Fruit fly (Drosophila melanogaster): ENCODE measurements around the gene tal-3A.

Gene tal-3A

dm6 chr3R:13827953-13828922 lies 15.3 kb downstream of the tal-3A start, which contains the start of gene Mst87F:
TSS of gene Mst87F (minus strand) at chr3R:13828008.
- TF ChIP-seq CG14711 (tag; optimal IDR thresholded peaks at IDR 0.05) (no peak), tj (GFP tag; optimal IDR thresholded peaks at IDR 0.05) (peak; percentile 64), kay (GFP tag; ENCODE audit: borderline replicate concordance) (peak; percentile 57), CG5204 (GFP tag; optimal IDR thresholded peaks at IDR 0.05) (peak; percentile 11)

- TF ChIP-seq Clk (GFP tag; optimal IDR thresholded peaks at IDR 0.05) (no peak), toe (GFP tag; optimal IDR thresholded peaks at IDR 0.05) (no peak), CG14711 (tag; optimal IDR thresholded peaks at IDR 0.05) (no peak), CG12768 (GFP tag; optimal IDR thresholded peaks at IDR 0.05) (no peak), CG33017 (tag; optimal IDR thresholded peaks at IDR 0.05) (no peak)
Observed at dm6 chr3R:13831042-13831441, 18.1 kb downstream of the tal-3A start.

- TF ChIP-seq ovo (GFP tag; optimal IDR thresholded peaks at IDR 0.05) (no peak), tj (GFP tag; optimal IDR thresholded peaks at IDR 0.05) (peak; percentile 65), CG33017 (tag; optimal IDR thresholded peaks at IDR 0.05) (peak; percentile 38), CG5204 (GFP tag; optimal IDR thresholded peaks at IDR 0.05) (no peak), cic (GFP tag; optimal IDR thresholded peaks at IDR 0.05) (no peak), bab1 (GFP tag; optimal IDR thresholded peaks at IDR 0.05) (peak; percentile 82), Mnt (GFP tag; optimal IDR thresholded peaks at IDR 0.05) (no peak), Crg-1 (GFP tag; optimal IDR thresholded peaks at IDR 0.05) (no peak), CG7101 (tag; optimal IDR thresholded peaks at IDR 0.05) (peak; percentile 38), cnc (optimal IDR thresholded peaks at IDR 0.05) (no peak), CG14711 (tag; optimal IDR thresholded peaks at IDR 0.05) (no peak), CG12768 (GFP tag; optimal IDR thresholded peaks at IDR 0.05) (peak; percentile 34), kay (GFP tag; ENCODE audit: borderline replicate concordance) (no peak), CG11617 (GFP tag; optimal IDR thresholded peaks at IDR 0.05) (peak; percentile 48), toe (GFP tag; optimal IDR thresholded peaks at IDR 0.05) (no peak)
Observed at dm6 chr3R:13831596-13832119, 18.7 kb downstream of the tal-3A start.

dm6 chr3R:13832950-13833349 lies 20.0 kb downstream of the tal-3A start:
- no peak for TF ChIP-seq Hr96 (GFP tag; optimal IDR thresholded peaks at IDR 0.05)
- TF ChIP-seq toe (GFP tag; optimal IDR thresholded peaks at IDR 0.05): no peak

dm6 chr3R:13833515-13833914 lies 20.6 kb downstream of the tal-3A start:
- TF ChIP-seq kay (GFP tag; ENCODE audit: borderline replicate concordance): no peak
- no peak for TF ChIP-seq CG12768 (GFP tag; optimal IDR thresholded peaks at IDR 0.05)
- no peak for TF ChIP-seq CG14711 (tag; optimal IDR thresholded peaks at IDR 0.05)
- TF ChIP-seq Crg-1 (GFP tag; optimal IDR thresholded peaks at IDR 0.05): no peak
- TF ChIP-seq CG5204 (GFP tag; optimal IDR thresholded peaks at IDR 0.05): no peak
- no peak for TF ChIP-seq bab1 (GFP tag; optimal IDR thresholded peaks at IDR 0.05)
- TF ChIP-seq Clk (GFP tag; optimal IDR thresholded peaks at IDR 0.05): no peak
- TF ChIP-seq Mnt (GFP tag; optimal IDR thresholded peaks at IDR 0.05): no peak

- TF ChIP-seq bab1 (GFP tag; optimal IDR thresholded peaks at IDR 0.05) (no peak), CG33017 (tag; optimal IDR thresholded peaks at IDR 0.05) (no peak), kay (GFP tag; ENCODE audit: borderline replicate concordance) (no peak), CG7101 (tag; optimal IDR thresholded peaks at IDR 0.05) (no peak), Mnt (GFP tag; optimal IDR thresholded peaks at IDR 0.05) (no peak), CG14711 (tag; optimal IDR thresholded peaks at IDR 0.05) (no peak), pad (GFP tag; optimal IDR thresholded peaks at IDR 0.05) (no peak), cic (GFP tag; optimal IDR thresholded peaks at IDR 0.05) (no peak), cnc (optimal IDR thresholded peaks at IDR 0.05) (no peak), CG7045 (GFP tag; optimal IDR thresholded peaks at IDR 0.05) (no peak), CG5204 (GFP tag; optimal IDR thresholded peaks at IDR 0.05) (no peak), Hr96 (GFP tag; optimal IDR thresholded peaks at IDR 0.05) (no peak), CG12768 (GFP tag; optimal IDR thresholded peaks at IDR 0.05) (no peak), ovo (GFP tag; optimal IDR thresholded peaks at IDR 0.05) (no peak), tj (GFP tag; optimal IDR thresholded peaks at IDR 0.05) (no peak), Clk (GFP tag; optimal IDR thresholded peaks at IDR 0.05) (no peak), Crg-1 (GFP tag; optimal IDR thresholded peaks at IDR 0.05) (no peak), CG1620 (GFP tag; optimal IDR thresholded peaks at IDR 0.05) (no peak)
Observed at dm6 chr3R:13834551-13834950, 21.6 kb downstream of the tal-3A start.

dm6 chr3R:13837807-13838206 lies 24.9 kb downstream of the tal-3A start, which contains the start of gene Nsf2:
TSS of gene Nsf2 (minus strand) at chr3R:13837991.
- peak; percentile 5 for TF ChIP-seq CG1620 (GFP tag; optimal IDR thresholded peaks at IDR 0.05)
- TF ChIP-seq CG14711 (tag; optimal IDR thresholded peaks at IDR 0.05): peak; percentile 88
- peak; percentile 42 for TF ChIP-seq bab1 (GFP tag; optimal IDR thresholded peaks at IDR 0.05)
- peak; percentile 22 for TF ChIP-seq CG7101 (tag; optimal IDR thresholded peaks at IDR 0.05)
- TF ChIP-seq cic (GFP tag; optimal IDR thresholded peaks at IDR 0.05): peak; percentile 2
- peak; percentile 3 for TF ChIP-seq Crg-1 (GFP tag; optimal IDR thresholded peaks at IDR 0.05)
- no peak for TF ChIP-seq CG11617 (GFP tag; optimal IDR thresholded peaks at IDR 0.05)
- TF ChIP-seq tj (GFP tag; optimal IDR thresholded peaks at IDR 0.05): no peak

All from whole organism, adult.